Worm (Caenorhabditis elegans) whole organism, L4/young adult: ENCODE results near the gene col-80.

ENCODE experiments used
- W03F9.2 ChIP-seq: fragments of 150-350 bp; optimal IDR thresholded peaks from 2 replicates; lab custom pipeline; 2014; ENCODE audit warnings: missing biosample characterization, missing genetic modification characterization
- dao-5 ChIP-seq: sonication (generic microtip); optimal IDR thresholded peaks from 2 replicates; lab custom pipeline; 2016; ENCODE audit warnings: missing genotype, missing genetic modification characterization, moderate library complexity, missing compliant biosample characterization
- him-1 ChIP-seq: sonication (generic microtip); optimal IDR thresholded peaks from 2 replicates; lab custom pipeline; 2016; ENCODE audit warnings: missing genotype, missing genetic modification reagents, missing genetic modification characterization, missing compliant biosample characterization

DNA sequence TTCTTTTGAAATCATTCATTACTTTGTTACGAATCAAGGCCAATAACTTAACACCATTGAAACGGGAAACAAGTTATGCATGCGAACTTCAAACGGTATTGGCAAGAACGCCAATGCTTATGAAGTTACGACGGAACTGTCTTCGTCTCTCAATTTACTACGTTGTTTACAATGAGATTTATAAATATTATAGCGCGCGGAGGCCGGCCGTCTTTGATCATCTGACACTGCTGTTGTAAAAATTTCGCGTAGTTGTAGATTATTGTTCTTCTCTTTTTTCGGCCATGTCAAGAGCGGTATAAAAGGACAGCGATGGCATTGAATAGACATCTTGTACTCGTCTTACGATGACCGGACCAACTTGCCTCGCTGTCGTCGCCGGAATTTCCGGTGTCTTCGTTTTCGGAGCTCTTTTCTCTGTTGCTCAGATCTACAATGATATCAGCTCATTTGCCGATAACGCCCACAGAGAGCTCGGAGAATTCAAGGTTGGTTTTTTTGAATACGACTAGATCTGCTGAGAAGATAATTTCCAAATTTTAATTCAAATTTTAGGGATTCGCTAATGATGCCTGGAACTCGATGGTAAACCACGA lies 2.3 kb upstream of the col-80 start, which contains the start of gene col-39:
- no peak for TF ChIP-seq dao-5
- TF ChIP-seq him-1 (tag; lab: Kevin White, UChicago): no peak
- no peak for TF ChIP-seq W03F9.2 (tag; lab: Kevin White, UChicago)
